Worm (Caenorhabditis elegans): Measurements from ENCODE around the gene rmd-3.
A peak's percentile ranks its signal among the peaks of the same experiment; 100 is the strongest.

rmd-3 gene

DNA sequence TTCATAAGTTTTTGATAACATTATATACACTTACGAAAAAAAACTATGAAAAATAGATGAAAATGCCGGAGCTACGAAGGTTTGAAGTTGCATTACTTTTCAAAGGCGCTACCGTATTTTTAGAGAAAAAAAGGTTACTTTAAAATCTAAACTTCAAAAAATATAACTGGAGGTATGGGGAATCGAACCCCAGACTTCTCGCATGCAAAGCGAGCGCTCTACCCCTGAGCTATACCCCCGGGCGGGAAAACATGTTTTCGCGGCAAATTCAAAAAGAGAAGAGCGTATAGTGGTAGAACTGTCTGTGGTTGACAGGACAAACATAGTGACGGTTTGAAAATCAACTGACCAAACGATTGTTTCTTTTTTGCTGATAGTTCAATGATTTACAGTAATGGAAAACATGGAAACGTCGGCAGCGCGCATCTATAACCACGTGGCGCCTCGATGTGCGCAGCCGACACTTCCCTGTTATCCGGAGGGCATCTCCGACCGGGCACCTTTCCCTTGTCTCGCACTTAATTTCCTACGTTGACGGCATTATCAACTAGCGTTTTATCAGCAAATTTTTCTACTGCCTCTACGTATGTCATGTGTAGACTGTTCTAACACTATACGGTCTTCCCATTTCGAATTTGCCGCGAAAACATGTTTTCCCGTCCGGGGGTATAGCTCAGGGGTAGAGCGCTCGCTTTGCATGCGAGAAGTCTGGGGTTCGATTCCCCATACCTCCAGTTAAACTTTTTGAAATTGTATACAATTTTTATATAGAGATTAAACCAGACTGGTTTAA, 5.4 kb downstream of the rmd-3 start:
- TF ChIP-seq sem-2 (GFP tag; optimal IDR thresholded peaks at IDR 0.05) (no peak), ceh-43 (GFP tag; optimal IDR thresholded peaks at IDR 0.05) (no peak), flh-1 (GFP tag; optimal IDR thresholded peaks at IDR 0.05) (no peak)

DNA sequence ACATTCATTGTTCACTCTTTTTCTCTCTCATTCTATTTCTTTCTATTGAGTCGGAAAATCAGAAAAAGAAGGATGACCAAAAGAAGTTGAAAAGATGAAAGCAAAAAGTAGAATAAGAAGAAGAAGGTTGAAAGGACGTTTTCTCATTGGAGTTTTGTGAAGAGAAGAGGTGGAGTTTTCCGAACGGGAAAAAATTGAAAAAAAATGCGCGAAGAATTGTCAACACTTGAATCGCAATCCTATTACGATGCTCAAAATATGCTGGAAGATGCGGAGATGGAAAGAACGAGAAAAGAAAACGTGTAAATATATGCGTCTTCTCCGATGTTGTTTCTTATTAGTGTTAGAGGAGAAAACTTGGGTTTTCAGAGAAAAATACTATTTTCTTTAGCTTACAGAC, 6.0 kb downstream of the rmd-3 start:
- TF ChIP-seq sptf-1 (tag; optimal IDR thresholded peaks at IDR 0.05) = no peak
- TF ChIP-seq ces-1 (GFP tag; optimal IDR thresholded peaks at IDR 0.05) = peak; percentile 38

DNA sequence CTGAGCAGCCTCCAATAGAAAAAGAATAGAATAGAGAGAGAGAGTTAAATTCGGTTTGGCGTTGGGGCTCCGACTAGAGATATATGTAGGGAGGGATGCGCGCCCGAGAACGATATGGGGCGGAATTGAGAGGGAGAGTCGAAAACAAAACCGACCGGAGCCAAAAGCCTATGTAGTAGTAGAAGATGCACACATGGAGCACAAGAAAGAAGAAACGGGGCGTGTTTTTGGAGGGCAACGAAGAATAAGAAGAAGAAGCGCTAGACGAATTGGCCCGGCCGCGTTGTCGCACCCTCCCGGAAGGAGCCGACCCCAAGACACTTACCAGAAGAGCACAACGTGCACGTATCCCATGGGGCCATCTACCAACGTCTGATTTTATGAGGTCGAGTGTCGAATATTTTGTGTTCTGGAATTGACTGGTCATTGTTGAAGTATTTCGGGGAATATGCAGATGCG, 10.4 kb downstream of the rmd-3 start, which contains the start of gene tag-180:
TSS of gene tag-180 (minus strand) at position 409 of the 459 bp plus-strand sequence.
- peak; percentile 38 for TF ChIP-seq ces-1 (GFP tag; optimal IDR thresholded peaks at IDR 0.05)
- TF ChIP-seq drap-1 (GFP tag; optimal IDR thresholded peaks at IDR 0.05) = no peak
- TF ChIP-seq mep-1 (tag; optimal IDR thresholded peaks at IDR 0.05) = no peak
- TF ChIP-seq unc-39 (tag; optimal IDR thresholded peaks at IDR 0.05) = no peak
- no peak for TF ChIP-seq hlh-1 (tag; optimal IDR thresholded peaks at IDR 0.05)
- no peak for TF ChIP-seq nhr-237 (tag; optimal IDR thresholded peaks at IDR 0.05)

DNA sequence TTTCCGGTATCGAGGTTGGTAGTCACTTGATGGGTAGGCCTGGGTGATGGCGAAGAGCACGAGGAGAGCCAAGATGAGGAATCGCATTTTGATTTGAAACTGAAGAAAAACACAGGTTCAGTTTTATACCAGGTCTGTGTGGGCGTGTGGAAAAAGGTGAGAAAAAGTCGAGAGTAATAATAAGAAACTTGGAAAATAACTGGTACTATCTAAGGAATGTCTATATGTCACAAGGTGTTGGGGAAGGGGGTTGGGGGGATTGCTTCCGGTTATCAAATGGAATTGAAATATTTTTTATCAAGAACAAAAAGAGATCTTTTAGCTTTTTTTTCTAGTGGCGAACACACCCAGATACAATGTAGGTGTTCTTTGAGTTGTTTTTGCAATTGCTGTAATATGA, 19.8 kb downstream of the rmd-3 start, which contains the start of gene nlp-51:
TSS of gene nlp-51 (minus strand) at position 101 of the 400 bp plus-strand sequence.
- TF ChIP-seq blmp-1 (tag; optimal IDR thresholded peaks at IDR 0.05) (no peak), sptf-1 (tag; optimal IDR thresholded peaks at IDR 0.05) (no peak), nhr-76 (tag; optimal IDR thresholded peaks at IDR 0.05) (no peak), mls-2 (tag; optimal IDR thresholded peaks at IDR 0.05) (no peak), nhr-237 (tag; optimal IDR thresholded peaks at IDR 0.05) (no peak), mep-1 (tag; optimal IDR thresholded peaks at IDR 0.05) (no peak), flh-1 (GFP tag; optimal IDR thresholded peaks at IDR 0.05) (no peak), M03D4.4 (tag; optimal IDR thresholded peaks at IDR 0.05) (no peak), lin-13 (tag; optimal IDR thresholded peaks at IDR 0.05) (no peak), ceh-39 (tag; optimal IDR thresholded peaks at IDR 0.05) (no peak), nhr-12 (tag; optimal IDR thresholded peaks at IDR 0.05) (no peak), mab-5 (tag; optimal IDR thresholded peaks at IDR 0.05) (no peak), elt-1 (tag; optimal IDR thresholded peaks at IDR 0.05; ENCODE audit: borderline replicate concordance, insufficient read depth) (no peak), ztf-11 (tag; optimal IDR thresholded peaks at IDR 0.05) (no peak), ces-1 (GFP tag; optimal IDR thresholded peaks at IDR 0.05) (no peak), snpc-4 (tag; optimal IDR thresholded peaks at IDR 0.05) (no peak), zip-8 (tag; optimal IDR thresholded peaks at IDR 0.05) (no peak), unc-120 (tag; optimal IDR thresholded peaks at IDR 0.05; ENCODE audit: poor library complexity, severe bottlenecking) (no peak), unc-62 (GFP tag; optimal IDR thresholded peaks at IDR 0.05) (no peak)

DNA sequence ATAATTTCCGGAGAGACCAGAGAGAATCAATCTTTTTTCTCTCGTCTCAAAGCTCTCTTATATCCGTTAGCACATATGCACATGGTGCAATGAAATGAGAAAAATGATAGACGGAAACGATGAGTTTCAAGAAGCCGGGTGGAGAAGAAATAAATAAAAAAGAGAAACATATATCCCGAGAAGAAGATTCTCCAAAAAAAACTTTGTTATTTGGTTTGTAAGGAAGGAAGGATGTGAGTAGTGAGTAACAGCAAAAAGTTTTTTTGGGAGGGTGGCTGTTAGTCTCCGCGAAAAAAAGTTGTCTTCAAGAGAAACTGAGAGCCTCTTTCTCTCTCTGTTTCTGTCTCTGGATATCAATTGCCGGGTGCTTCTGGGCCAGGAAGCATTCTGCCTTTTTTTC, 22.7 kb downstream of the rmd-3 start:
- TF ChIP-seq nhr-2 (tag; optimal IDR thresholded peaks at IDR 0.05) (no peak), ces-1 (GFP tag; optimal IDR thresholded peaks at IDR 0.05) (peak; percentile 26)

DNA sequence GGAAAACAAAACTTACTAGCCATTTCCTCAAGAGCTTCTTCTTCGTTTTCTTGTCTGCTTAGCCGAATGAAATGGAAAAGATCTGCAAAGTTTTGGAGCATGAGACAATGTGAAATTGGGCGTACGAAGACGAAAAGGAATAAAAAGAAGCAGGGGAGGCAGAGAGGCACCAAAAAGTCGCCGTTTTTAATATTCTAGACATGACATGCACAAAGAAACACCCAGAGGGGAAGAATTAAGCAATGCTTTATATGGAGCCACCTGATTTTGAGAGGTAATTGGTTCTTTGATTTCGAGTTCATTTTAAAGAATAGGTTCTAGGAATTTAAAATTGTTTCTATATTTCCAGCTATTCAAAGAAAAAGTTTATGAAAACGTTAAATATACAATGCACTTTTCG, 25.2 kb downstream of the rmd-3 start, which contains the start of gene T24F1.4:
TSS of gene T24F1.4 (minus strand) at position 101 of the 400 bp plus-strand sequence.
- TF ChIP-seq elt-1 (tag; optimal IDR thresholded peaks at IDR 0.05; ENCODE audit: borderline replicate concordance, insufficient read depth) = no peak
- no peak for TF ChIP-seq lin-13 (tag; optimal IDR thresholded peaks at IDR 0.05)
- TF ChIP-seq bed-3 (GFP tag; optimal IDR thresholded peaks at IDR 0.05) = no peak
- no peak for TF ChIP-seq ham-2 (GFP tag; optimal IDR thresholded peaks at IDR 0.05)
- TF ChIP-seq elt-3 (tag; optimal IDR thresholded peaks at IDR 0.05) = no peak
- TF ChIP-seq blmp-1 (tag; optimal IDR thresholded peaks at IDR 0.05) = no peak
- TF ChIP-seq ceh-43 (GFP tag; optimal IDR thresholded peaks at IDR 0.05) = no peak
- TF ChIP-seq ztf-11 (tag; optimal IDR thresholded peaks at IDR 0.05) = no peak
- TF ChIP-seq unc-39 (tag; optimal IDR thresholded peaks at IDR 0.05) = no peak
- TF ChIP-seq cnd-1 (tag; optimal IDR thresholded peaks at IDR 0.05) = no peak
- no peak for TF ChIP-seq flh-1 (GFP tag; optimal IDR thresholded peaks at IDR 0.05)
- no peak for TF ChIP-seq drap-1 (GFP tag; optimal IDR thresholded peaks at IDR 0.05)
- TF ChIP-seq nhr-237 (tag; optimal IDR thresholded peaks at IDR 0.05) = no peak
- no peak for TF ChIP-seq ces-1 (GFP tag; optimal IDR thresholded peaks at IDR 0.05)
- TF ChIP-seq unc-62 (GFP tag; optimal IDR thresholded peaks at IDR 0.05) = no peak

Data from whole organism, mixed stage, embryonic.